Worm (Caenorhabditis elegans) whole organism, dauer: ENCODE data around the gene Y73B6BL.14.

Source experiments
- unc-62 ChIP-seq: sonication (generic microtip); optimal IDR thresholded peaks from 2 replicates; lab custom pipeline; 2017; ENCODE audit warnings: missing biosample characterization, missing genetic modification reagents, missing genetic modification characterization

Gene Y73B6BL.14

DNA sequence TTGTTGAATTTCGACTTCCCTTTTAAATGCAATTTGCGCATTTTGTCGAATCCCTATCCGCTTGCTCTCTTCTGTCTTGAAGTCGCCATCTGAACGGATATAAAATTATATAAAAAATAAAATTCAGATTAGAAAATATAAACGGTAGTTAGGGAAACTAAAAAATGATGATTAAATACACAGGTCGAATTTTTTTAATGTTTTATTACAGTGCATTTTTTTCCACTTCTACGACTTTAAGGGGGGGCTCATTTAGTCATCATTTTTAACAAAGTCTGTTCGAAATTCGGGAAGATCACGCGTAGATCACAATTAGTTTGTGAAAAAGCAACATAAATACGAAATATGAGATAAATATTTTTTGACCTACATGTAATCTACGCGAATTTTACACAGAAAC lies at the start of gene Y73B6BL.14:
Gene Y73B6BL.14, minus strand, starts transcription at position 101 of the 400 bp plus-strand sequence.
- no peak for TF ChIP-seq unc-62 (GFP tag; lab: Kevin White, UChicago)

DNA sequence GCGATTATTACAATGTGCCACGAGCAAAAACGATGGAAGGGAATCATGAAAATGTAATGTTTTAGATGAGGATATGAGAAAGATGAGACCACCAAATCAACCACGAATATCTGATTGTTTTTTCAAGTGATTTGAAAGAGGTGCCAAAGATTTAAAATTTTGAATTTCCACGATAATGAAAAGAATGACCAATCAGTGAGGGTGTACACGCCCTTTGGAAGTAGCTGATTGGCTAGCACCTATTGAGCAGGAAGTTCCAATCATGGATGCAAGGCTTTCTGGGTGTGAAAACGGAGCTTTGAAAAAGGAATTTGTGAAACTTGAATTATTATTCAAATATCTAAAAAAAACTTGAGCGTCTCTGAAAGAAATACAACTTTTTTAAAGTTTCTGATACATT lies 48.8 kb upstream of the Y73B6BL.14 start:
- TF ChIP-seq unc-62 (GFP tag; lab: Kevin White, UChicago) = no peak

DNA sequence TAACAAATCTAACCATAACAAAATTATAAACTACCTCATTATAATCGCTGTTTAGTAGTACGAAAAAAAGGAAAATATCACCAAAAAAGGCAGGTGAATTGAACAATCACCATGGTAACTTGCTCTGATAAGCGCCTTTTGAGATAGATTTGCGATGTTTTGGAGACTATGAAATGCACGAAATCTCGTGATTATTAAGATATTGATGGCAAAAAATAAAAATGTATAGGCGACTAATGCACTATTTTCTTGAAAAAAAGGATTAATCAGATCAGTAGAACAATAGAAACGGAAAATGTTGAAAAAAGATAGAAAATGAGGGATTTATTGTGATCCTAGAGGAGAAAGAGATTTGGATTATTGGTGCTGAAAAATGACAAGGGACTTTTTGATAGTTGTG lies 45.8 kb upstream of the Y73B6BL.14 start:
- TF ChIP-seq unc-62 (GFP tag; lab: Kevin White, UChicago) = no peak

ce11 chrIV:6385010-6385409 lies 42.2 kb upstream of the Y73B6BL.14 start:
- no peak for TF ChIP-seq unc-62 (GFP tag; lab: Kevin White, UChicago)

DNA sequence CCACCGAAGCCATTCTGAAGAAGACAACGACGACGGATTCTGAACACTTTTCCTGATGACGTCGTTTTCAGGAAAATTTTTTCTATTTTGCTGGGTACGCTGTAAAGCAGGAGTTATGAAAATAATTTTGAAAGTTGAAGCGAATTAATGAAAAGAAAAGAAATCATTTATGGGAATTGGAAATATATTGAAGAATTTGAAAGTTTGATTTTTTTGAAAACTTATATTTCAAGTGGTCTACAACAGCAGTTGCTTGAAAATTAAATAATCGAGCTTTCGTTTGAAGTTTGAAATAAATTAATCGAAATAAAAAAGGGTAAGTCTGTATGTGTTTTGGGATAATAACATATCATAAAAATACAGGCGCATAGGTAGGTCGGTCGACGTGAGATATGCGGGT lies 41.2 kb upstream of the Y73B6BL.14 start, which contains the start of gene shl-1:
Gene shl-1, minus strand, starts transcription at position 101 of the 400 bp plus-strand sequence.
- TF ChIP-seq unc-62 (GFP tag; lab: Kevin White, UChicago) = no peak

DNA sequence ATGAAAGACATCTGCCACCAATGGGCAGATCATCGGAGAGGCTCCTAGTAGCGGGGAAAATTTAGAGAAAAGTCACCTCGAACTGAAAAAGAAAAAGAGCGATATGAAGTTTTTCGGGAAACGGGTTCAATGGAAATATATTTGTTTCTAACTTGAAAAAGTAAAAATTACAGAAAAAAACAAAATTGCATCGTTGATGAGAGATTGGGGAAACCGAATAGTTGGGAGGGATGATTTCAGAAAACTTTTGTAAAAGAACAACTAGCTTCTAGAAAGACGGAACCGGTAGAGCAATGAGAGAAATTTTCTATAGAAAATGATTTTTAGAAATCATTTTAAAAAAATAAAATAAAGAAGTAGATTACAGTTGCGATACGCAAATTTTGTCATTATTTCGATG lies 35.6 kb upstream of the Y73B6BL.14 start:
- TF ChIP-seq unc-62 (GFP tag; lab: Kevin White, UChicago) = no peak

ce11 chrIV:6377335-6378069 lies 34.7 kb upstream of the Y73B6BL.14 start:
- TF ChIP-seq unc-62 (GFP tag; lab: Kevin White, UChicago) = no peak

DNA sequence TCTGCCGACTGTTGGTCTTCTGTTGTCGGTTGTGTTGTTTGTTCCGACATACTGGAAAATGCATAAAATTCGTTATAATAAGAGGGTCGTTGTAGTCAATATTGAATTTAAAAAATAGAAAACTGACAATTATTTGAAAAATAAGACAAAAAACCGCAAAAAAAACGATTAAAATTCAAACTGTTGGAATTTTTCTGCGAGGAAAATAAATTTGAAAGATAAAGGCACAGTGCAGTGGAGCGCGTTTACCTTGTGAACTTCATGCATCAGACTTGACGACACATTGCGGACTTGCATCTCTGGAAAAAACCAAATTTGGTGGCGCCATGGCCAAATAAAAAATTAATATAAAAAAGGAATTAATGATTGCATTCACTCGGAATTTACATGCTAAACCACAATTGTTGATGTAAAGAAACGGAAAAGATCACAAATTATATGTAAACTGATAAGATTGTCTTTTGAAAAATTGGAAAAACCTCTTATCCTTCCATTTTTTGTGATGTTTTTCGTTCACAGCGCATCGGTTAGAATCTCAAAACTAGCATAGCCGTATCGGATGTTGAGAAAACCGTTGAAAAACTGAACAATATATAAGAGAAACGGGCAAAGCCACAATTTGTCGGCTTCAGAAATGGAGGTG lies 33.8 kb upstream of the Y73B6BL.14 start, which contains the start of the genes hrpf-2 and bli-6:
Gene hrpf-2, minus strand, starts transcription at position 51 of the 643 bp plus-strand sequence.
Gene bli-6, plus strand, starts transcription at position 593 of the 643 bp plus-strand sequence.
- TF ChIP-seq unc-62 (GFP tag; lab: Kevin White, UChicago) = no peak

- no peak for TF ChIP-seq unc-62 (GFP tag; lab: Kevin White, UChicago)
Measured at ce11 chrIV:6373721-6374120, 30.9 kb upstream of the Y73B6BL.14 start.

DNA sequence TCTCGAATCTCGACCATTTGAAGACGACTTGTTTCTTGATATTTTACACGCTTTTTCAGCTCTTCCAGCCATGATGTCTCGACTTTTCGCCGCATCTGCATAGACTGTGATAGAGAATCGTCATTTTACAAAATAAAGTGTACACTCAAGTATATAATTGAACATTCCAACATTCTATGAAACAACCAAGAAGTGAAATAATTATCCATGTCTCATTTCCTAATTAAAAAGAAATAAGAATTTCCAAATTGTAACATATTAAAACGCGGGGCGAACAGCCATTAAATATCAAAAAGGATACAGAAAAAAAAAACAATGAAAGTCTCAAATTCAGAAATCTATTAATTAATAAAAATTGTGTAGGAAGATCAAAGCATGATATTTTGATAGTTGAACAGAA lies 30.2 kb upstream of the Y73B6BL.14 start, which contains the start of gene smg-3:
Gene smg-3, minus strand, starts transcription at position 101 of the 400 bp plus-strand sequence.
- TF ChIP-seq unc-62 (GFP tag; lab: Kevin White, UChicago) = no peak

- TF ChIP-seq unc-62 (GFP tag; lab: Kevin White, UChicago) = no peak
Measured at ce11 chrIV:6372267-6372666, 29.5 kb upstream of the Y73B6BL.14 start.

DNA sequence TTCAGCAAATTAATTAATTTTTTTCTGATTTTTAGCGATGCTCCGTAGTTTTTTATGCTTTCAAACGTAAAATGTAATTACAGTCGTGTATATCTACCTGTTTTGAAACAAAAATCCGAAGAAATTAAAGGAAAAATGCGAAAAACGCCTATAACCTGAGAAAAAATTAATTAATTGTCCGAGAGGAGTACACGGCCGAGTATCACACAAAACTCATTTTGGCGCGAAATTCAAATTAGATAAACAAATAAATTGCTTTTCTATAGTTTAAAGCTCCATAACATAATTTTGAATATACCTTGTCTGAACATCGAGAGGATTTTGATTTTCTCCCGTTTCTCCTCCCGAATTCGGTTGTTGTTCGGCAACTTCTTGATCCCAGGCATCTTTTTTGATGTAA lies 26.7 kb upstream of the Y73B6BL.14 start:
- TF ChIP-seq unc-62 (GFP tag; lab: Kevin White, UChicago) = no peak

ce11 chrIV:6366032-6366431 lies 23.3 kb upstream of the Y73B6BL.14 start:
- no peak for TF ChIP-seq unc-62 (GFP tag; lab: Kevin White, UChicago)

ce11 chrIV:6365045-6365444 lies 22.3 kb upstream of the Y73B6BL.14 start, which contains the start of gene Y73B6BL.270:
TSS of gene Y73B6BL.270 (plus strand) at chrIV:6365345.
- no peak for TF ChIP-seq unc-62 (GFP tag; lab: Kevin White, UChicago)

DNA sequence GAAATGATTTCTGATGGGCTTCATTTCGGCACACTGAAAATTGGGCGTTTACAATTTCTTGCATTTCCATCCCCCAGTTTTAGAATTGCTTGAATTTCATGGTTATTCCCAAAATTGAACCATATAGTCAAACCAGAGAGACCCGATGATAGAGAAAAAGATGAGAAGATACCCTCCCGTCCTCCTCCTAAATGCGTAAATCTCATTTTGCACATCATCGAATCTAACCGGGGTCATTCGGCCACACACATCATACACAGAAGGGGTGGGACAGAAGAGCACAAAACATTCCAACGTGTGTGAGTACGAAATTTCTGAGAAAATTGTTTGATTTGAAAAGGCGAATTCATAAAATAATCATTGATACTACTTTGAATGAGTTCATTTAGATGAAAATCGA lies 20.8 kb upstream of the Y73B6BL.14 start:
- TF ChIP-seq unc-62 (GFP tag; lab: Kevin White, UChicago) = no peak

DNA sequence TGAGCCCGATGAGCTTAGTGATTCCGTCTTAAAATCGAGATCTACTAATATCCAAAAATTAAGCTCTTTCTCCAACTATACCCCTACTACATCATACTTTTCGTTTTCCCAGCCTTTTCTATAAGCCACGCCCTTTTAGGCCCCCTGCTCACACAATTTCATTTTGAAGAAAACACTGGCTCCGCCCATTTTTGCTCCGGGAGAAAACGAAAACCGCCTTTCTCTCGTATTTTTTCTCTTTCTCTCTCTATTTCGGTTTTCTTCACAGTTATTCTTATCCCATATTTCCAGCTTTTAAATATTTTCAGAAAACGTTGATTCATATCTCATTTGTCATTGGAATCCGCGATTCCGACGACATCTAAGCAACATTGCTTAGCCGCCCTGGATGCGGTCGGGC lies 18.9 kb upstream of the Y73B6BL.14 start, which contains the start of gene Y73B6BL.47:
Gene Y73B6BL.47, plus strand, starts transcription at position 301 of the 400 bp plus-strand sequence.
- TF ChIP-seq unc-62 (GFP tag; lab: Kevin White, UChicago) = no peak
